Fruit fly (Drosophila melanogaster) whole organism, wandering third instar larva: Measurements from ENCODE around the gene ovo.

Experiments used
- Abd-B ChIP-seq: fragments of >200 bp; optimal IDR thresholded peaks from 2 replicates; lab custom pipeline; 2017; ENCODE audit warnings: missing biosample characterization, missing genetic modification characterization
- CG32264 ChIP-seq: fragments of 200-800 bp; sonication (Bioruptor generic); optimal IDR thresholded peaks from 2 replicates; lab custom pipeline; 2016; ENCODE audit warnings: missing biosample characterization, missing genetic modification characterization
- CG9705 ChIP-seq: fragments of 200-800 bp; sonication (Bioruptor generic); optimal IDR thresholded peaks from 2 replicates; lab custom pipeline; 2018; ENCODE audit warnings: missing biosample characterization, mild to moderate bottlenecking, missing genetic modification characterization
- CrebA ChIP-seq: fragments of 200-800 bp; sonication (Bioruptor generic); optimal IDR thresholded peaks from 2 replicates; lab custom pipeline; 2016; ENCODE audit warnings: missing biosample characterization, mild to moderate bottlenecking, missing genetic modification characterization, borderline replicate concordance
- Dfd ChIP-seq: fragments of >200 bp; optimal IDR thresholded peaks from 2 replicates; lab custom pipeline; 2017; ENCODE audit warnings: missing biosample characterization, missing genetic modification characterization
- Dif ChIP-seq: fragments of 200-275, 200-300 bp; sonication (Bioruptor generic); optimal IDR thresholded peaks from 2 replicates; lab custom pipeline; 2018; ENCODE audit warnings: missing biosample characterization, missing genetic modification characterization; ENCODE audit not compliant: partially characterized antibody
- GATAd ChIP-seq: sonication (Bioruptor generic); optimal IDR thresholded peaks from 2 replicates; lab custom pipeline; 2016; ENCODE audit warnings: missing biosample characterization, missing genetic modification characterization
- HLH106 ChIP-seq: fragments of 200-800 bp; optimal IDR thresholded peaks from 3 replicates; lab custom pipeline; 2019; ENCODE audit warnings: missing biosample characterization, mild to moderate bottlenecking, missing genetic modification characterization, moderate library complexity
- Hnf4 ChIP-seq: fragments of 200-800 bp; sonication (Bioruptor generic); optimal IDR thresholded peaks from 2 replicates; lab custom pipeline; 2016; ENCODE audit warnings: missing biosample characterization, mild to moderate bottlenecking, missing genetic modification characterization
- Hr78 ChIP-seq: fragments of >200 bp; optimal IDR thresholded peaks from 2 replicates; lab custom pipeline; 2017; ENCODE audit warnings: missing biosample characterization, missing genetic modification characterization
- Hr83 ChIP-seq: fragments of 200-300 bp; sonication (Bioruptor generic); optimal IDR thresholded peaks from 2 replicates; lab custom pipeline; 2016; ENCODE audit warnings: missing biosample characterization, mild to moderate bottlenecking, missing genetic modification characterization, moderate library complexity; ENCODE audit not compliant: poor library complexity, severe bottlenecking
- Jra ChIP-seq: sonication (Bioruptor generic); optimal IDR thresholded peaks from 2 replicates; lab custom pipeline; 2016; ENCODE audit warnings: missing biosample characterization, missing genetic modification characterization
- Mio ChIP-seq: sonication (Bioruptor generic); optimal IDR thresholded peaks from 2 replicates; lab custom pipeline; 2016; ENCODE audit warnings: missing biosample characterization, missing genetic modification characterization
- Myc ChIP-seq: fragments of >200 bp; optimal IDR thresholded peaks from 2 replicates; lab custom pipeline; 2017
- N ChIP-seq: fragments of >200 bp; optimal IDR thresholded peaks from 2 replicates; lab custom pipeline; 2018; ENCODE audit warnings: missing biosample characterization, missing external identifiers, missing genetic modification characterization
- OdsH ChIP-seq: fragments of 200-800 bp; sonication (Bioruptor generic); optimal IDR thresholded peaks from 2 replicates; lab custom pipeline; 2016; ENCODE audit warnings: missing biosample characterization, mild to moderate bottlenecking, missing genetic modification characterization
- Rel ChIP-seq, 2 experiments: fragments of 200-800 bp; sonication (Bioruptor generic) in 1 of 2; optimal IDR thresholded peaks; 2 replicates in 1 of 2; 3 replicates in 1 of 2; lab custom pipeline; 2016 to 2019; ENCODE audit warnings: mild to moderate bottlenecking in 2 of 2, missing biosample characterization in 2 of 2, missing genetic modification characterization in 2 of 2, moderate library complexity in 1 of 2
- Sp1 ChIP-seq: fragments of 200-800 bp; sonication (Bioruptor generic); optimal IDR thresholded peaks from 3 replicates; lab custom pipeline; 2019; ENCODE audit warnings: missing biosample characterization, mild to moderate bottlenecking, missing genetic modification characterization, moderate library complexity
- Vsx2 ChIP-seq: fragments of 200-300, 225-300 bp; sonication (Bioruptor generic); optimal IDR thresholded peaks from 2 replicates; lab custom pipeline; 2018; ENCODE audit warnings: missing biosample characterization, missing genetic modification characterization; ENCODE audit not compliant: partially characterized antibody
- br ChIP-seq: fragments of 200-800 bp; sonication (Bioruptor generic); optimal IDR thresholded peaks from 2 replicates; lab custom pipeline; 2016; ENCODE audit warnings: missing biosample characterization, missing genetic modification characterization
- brk ChIP-seq: fragments of 200-800 bp; sonication (Bioruptor generic); optimal IDR thresholded peaks from 2 replicates; lab custom pipeline; 2016; ENCODE audit warnings: missing biosample characterization, mild to moderate bottlenecking, missing genetic modification characterization
- dl ChIP-seq, 2 experiments: fragments of 175-275, 200-275 bp in 1 of 2; fragments of 200-275 bp in 1 of 2; sonication (Bioruptor generic); optimal IDR thresholded peaks; lab custom pipeline; 2018; ENCODE audit warnings: mild to moderate bottlenecking in 2 of 2, missing biosample characterization in 2 of 2, missing genetic modification characterization in 2 of 2, moderate library complexity in 2 of 2; ENCODE audit not compliant: partially characterized antibody in 2 of 2, insufficient read depth in 1 of 2
- dmrt93B ChIP-seq: fragments of 200-800 bp; sonication (Bioruptor generic); optimal IDR thresholded peaks from 2 replicates; lab custom pipeline; 2018; ENCODE audit warnings: missing biosample characterization, mild to moderate bottlenecking, missing genetic modification characterization
- dsf ChIP-seq: sonication (Bioruptor generic); optimal IDR thresholded peaks from 2 replicates; lab custom pipeline; 2016; ENCODE audit warnings: missing biosample characterization, missing genetic modification characterization, borderline replicate concordance
- ey ChIP-seq: fragments of 200-800 bp; sonication (Bioruptor generic); optimal IDR thresholded peaks from 2 replicates; lab custom pipeline; 2016; ENCODE audit warnings: missing biosample characterization, missing genetic modification characterization
- foxo ChIP-seq, 2 experiments: fragments of 200-800 bp; sonication (Bioruptor generic); optimal IDR thresholded peaks; 2 replicates in 1 of 2; 3 replicates in 1 of 2; lab custom pipeline; 2016 to 2017; ENCODE audit warnings: missing biosample characterization in 2 of 2, missing genetic modification characterization in 2 of 2
- fru ChIP-seq: fragments of 200-800 bp; sonication (Bioruptor generic); optimal IDR thresholded peaks from 3 replicates; lab custom pipeline; 2016; ENCODE audit warnings: missing biosample characterization, mild to moderate bottlenecking, missing genetic modification characterization
- h ChIP-seq: fragments of 200-800 bp; sonication (Bioruptor generic); optimal IDR thresholded peaks from 3 replicates; lab custom pipeline; 2016; ENCODE audit warnings: missing biosample characterization, mild to moderate bottlenecking, missing genetic modification characterization
- jim ChIP-seq: fragments of 175-275, 200-325 bp; sonication (Bioruptor generic); optimal IDR thresholded peaks from 2 replicates; lab custom pipeline; 2016; ENCODE audit warnings: missing biosample characterization, mild to moderate bottlenecking, missing genetic modification characterization
- lola ChIP-seq: fragments of >200 bp; optimal IDR thresholded peaks from 2 replicates; lab custom pipeline; 2017; ENCODE audit warnings: missing biosample characterization, missing genetic modification characterization
- pan ChIP-seq: fragments of >200 bp; optimal IDR thresholded peaks from 2 replicates; lab custom pipeline; 2017
- psq ChIP-seq: fragments of 200-800 bp; sonication (Bioruptor generic); optimal IDR thresholded peaks from 3 replicates; lab custom pipeline; 2017; ENCODE audit warnings: missing biosample characterization, mild to moderate bottlenecking, missing genetic modification characterization, moderate library complexity
- rgr ChIP-seq: fragments of 200-800 bp; sonication (Bioruptor generic); optimal IDR thresholded peaks from 3 replicates; lab custom pipeline; 2016; ENCODE audit warnings: missing biosample characterization, mild to moderate bottlenecking, missing genetic modification characterization
- sage ChIP-seq: fragments of 200-800 bp; sonication (Bioruptor generic); optimal IDR thresholded peaks from 2 replicates; lab custom pipeline; 2016; ENCODE audit warnings: missing biosample characterization, mild to moderate bottlenecking, missing genetic modification characterization
- sv ChIP-seq: fragments of 200-800 bp; sonication (Bioruptor generic); optimal IDR thresholded peaks from 3 replicates; lab custom pipeline; 2016; ENCODE audit warnings: missing biosample characterization, missing genetic modification characterization
- tai ChIP-seq: sonication (Bioruptor generic); optimal IDR thresholded peaks from 2 replicates; lab custom pipeline; 2016; ENCODE audit warnings: missing biosample characterization, missing genetic modification characterization
- usp ChIP-seq: fragments of >200 bp; optimal IDR thresholded peaks from 2 replicates; lab custom pipeline; 2017; ENCODE audit warnings: missing biosample characterization, missing genetic modification characterization
- woc ChIP-seq: sonication (Bioruptor generic); optimal IDR thresholded peaks from 2 replicates; lab custom pipeline; 2016; ENCODE audit warnings: missing biosample characterization, mild to moderate bottlenecking, missing genetic modification characterization

ovo gene

DNA sequence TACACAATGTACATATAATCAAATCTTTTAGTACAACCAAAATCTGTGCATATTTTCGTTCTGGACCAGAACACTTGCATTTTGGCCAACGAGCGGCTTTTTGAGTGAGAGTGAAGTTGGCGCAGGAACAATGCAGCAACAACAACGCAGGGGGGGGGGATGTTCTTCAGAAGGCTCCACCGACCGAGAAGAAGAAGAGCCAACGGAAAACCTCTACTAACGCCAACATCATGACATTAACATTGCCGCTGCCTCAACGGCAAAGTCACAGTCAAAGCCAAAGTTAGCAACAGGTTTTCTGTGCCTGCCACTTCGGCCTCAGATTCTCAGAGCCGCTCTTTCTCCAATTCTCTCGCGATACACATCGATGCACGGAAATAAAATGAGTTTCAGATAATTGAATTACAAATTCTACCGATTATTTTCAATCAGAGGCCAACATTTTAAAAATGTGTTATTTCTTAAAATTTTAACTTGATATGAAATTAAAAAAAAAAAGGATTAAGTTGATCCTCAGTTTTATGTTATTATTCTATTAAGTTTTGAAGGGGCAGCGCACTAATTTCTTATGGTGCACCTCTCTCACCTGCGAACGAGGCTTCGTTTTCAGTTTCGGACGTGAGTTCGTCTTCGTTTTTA lies 1.7 kb upstream of the ovo start:
- TF ChIP-seq fru (GFP tag; lab: Kevin White, UChicago) (peak; percentile 95), usp (GFP tag; lab: Kevin White, UChicago) (no peak), Mio (GFP tag; lab: Kevin White, UChicago) (no peak), Dfd (peak; percentile 51), pan (lab: Kevin White, UChicago) (no peak), dsf (peak; percentile 63), jim (GFP tag; lab: Kevin White, UChicago) (no peak), CG32264 (GFP tag; lab: Kevin White, UChicago) (peak; percentile 51), Dif (GFP tag; lab: Kevin White, UChicago) (peak; percentile 2), tai (peak; percentile 67), CrebA (GFP tag; lab: Kevin White, UChicago) (peak; percentile 63), Myc (no peak), h (GFP tag; lab: Kevin White, UChicago) (peak; percentile 94), br (GFP tag; lab: Kevin White, UChicago) (peak; percentile 91), GATAd (GFP tag; lab: Kevin White, UChicago) (no peak), rgr (GFP tag; lab: Kevin White, UChicago) (peak; percentile 90), Hr78 (GFP tag; lab: Kevin White, UChicago) (no peak), woc (GFP tag; lab: Kevin White, UChicago) (peak; percentile 91), Hnf4 (GFP tag; lab: Kevin White, UChicago) (peak; percentile 89), brk (peak; percentile 88), dmrt93B (GFP tag; lab: Kevin White, UChicago) (peak; percentile 81), Jra (GFP tag; lab: Kevin White, UChicago) (peak; percentile 75), Abd-B (GFP tag; lab: Kevin White, UChicago) (no peak), Hr83 (GFP tag; lab: Kevin White, UChicago) (no peak), dl (GFP tag; optimal IDR thresholded peaks at IDR 0.05; lab: Kevin White, UChicago; ENCODE audit: insufficient read depth in 1 of 2, partially characterized antibody in 2 of 2) (no peak), Vsx2 (GFP tag; lab: Kevin White, UChicago) (no peak), psq (peak; percentile 86), OdsH (GFP tag; lab: Kevin White, UChicago) (peak; percentile 90), sage (GFP tag; lab: Kevin White, UChicago) (peak; percentile 82), sv (GFP tag; lab: Kevin White, UChicago) (peak; percentile 71), HLH106 (tag; lab: Kevin White, UChicago) (peak; percentile 88), Rel (GFP tag; optimal IDR thresholded peaks at IDR 0.05; lab: Kevin White, UChicago) (peak; percentile 35), Rel (tag; optimal IDR thresholded peaks at IDR 0.05; lab: Kevin White, UChicago) (peak; percentile 54), Sp1 (GFP tag; lab: Kevin White, UChicago) (peak; percentile 94), ey (GFP tag; lab: Kevin White, UChicago) (peak; percentile 93), CG9705 (GFP tag; lab: Kevin White, UChicago) (peak; percentile 80), foxo (GFP tag; optimal IDR thresholded peaks at IDR 0.05; lab: Kevin White, UChicago) (peak; percentile 61 to 93), N (GFP tag; lab: Kevin White, UChicago) (no peak), lola (GFP tag; lab: Kevin White, UChicago) (no peak)

dm6 chrX:5046895-5047306 lies 1.2 kb upstream of the ovo start:
- TF ChIP-seq fru (GFP tag; lab: Kevin White, UChicago) (peak; percentile 61), Hr83 (GFP tag; lab: Kevin White, UChicago) (peak; percentile 15), Dif (GFP tag; lab: Kevin White, UChicago) (peak; percentile 28), CG9705 (GFP tag; lab: Kevin White, UChicago) (no peak), h (GFP tag; lab: Kevin White, UChicago) (peak; percentile 10), sv (GFP tag; lab: Kevin White, UChicago) (no peak)
